Fruit fly (Drosophila melanogaster): ENCODE results near the gene betaTub85D.

betaTub85D gene

DNA sequence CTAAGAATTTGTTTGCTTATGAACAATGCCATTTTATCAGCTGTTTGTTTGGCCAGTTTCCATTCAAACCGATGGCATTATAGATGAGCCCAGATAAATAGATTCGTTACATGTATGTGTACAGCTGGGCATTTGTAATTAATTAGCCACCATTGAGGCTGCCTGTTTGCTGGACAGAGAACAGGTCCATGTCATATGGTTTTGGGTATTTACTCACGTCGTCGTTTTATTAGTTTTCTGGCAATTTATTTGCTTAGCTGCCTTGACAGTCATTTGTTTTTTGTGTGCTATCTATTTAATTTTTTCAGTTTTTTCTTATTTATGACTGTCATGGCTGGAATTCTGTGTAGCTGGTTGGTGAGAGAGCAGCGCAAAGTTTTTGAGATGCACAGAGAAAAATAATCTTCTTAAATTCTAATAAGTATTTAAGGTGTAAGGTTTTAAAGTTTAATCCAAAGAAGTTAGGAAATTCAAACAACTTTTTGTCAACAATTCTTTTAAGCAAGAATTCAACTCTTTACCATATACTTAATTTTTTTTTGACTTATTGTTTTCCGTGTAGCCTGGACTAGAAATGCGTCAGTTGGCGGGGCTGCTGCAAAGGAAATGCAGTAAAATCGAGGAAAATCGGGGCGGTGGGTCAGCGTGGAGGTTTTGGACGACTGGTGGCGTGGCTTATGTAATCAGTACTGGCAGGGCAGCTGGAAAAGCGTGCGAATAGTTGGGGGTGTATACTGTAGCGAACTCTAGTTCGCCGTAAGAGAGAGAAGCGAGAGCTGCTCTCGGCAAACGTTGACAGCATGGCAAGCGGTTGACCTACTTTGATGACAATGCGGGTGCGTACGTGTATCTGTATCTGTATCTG is 24.7 kb upstream of the betaTub85D start (continued):
- TF ChIP-seq Side (GFP tag; optimal IDR thresholded peaks at IDR 0.05) = peak; percentile 73
- peak; percentile 68 for TF ChIP-seq CG18764 (GFP tag; optimal IDR thresholded peaks at IDR 0.05)
- TF ChIP-seq cato (GFP tag; optimal IDR thresholded peaks at IDR 0.05; ENCODE audit: borderline replicate concordance) = peak; percentile 76
- TF ChIP-seq CG12769 (tag; optimal IDR thresholded peaks at IDR 0.05) = peak; percentile 56
- peak; percentile 83 for TF ChIP-seq run (tag; optimal IDR thresholded peaks at IDR 0.05)
- TF ChIP-seq ac (GFP tag; optimal IDR thresholded peaks at IDR 0.05) = no peak
- no peak for TF ChIP-seq unc-4 (GFP tag; IDR thresholded peaks at IDR 0.05; ENCODE audit: partially characterized antibody)
- TF ChIP-seq CG10366 (GFP tag; IDR thresholded peaks at IDR 0.05) = peak; percentile 84
- peak; percentile 88 for TF ChIP-seq CG11695 (GFP tag; IDR thresholded peaks at IDR 0.05)
- no peak for TF ChIP-seq vnd (GFP tag; IDR thresholded peaks at IDR 0.05; ENCODE audit: partially characterized antibody)
- peak; percentile 68 for TF ChIP-seq ara (GFP tag; IDR thresholded peaks at IDR 0.05)
- peak; percentile 61 for TF ChIP-seq CG10543 (GFP tag; optimal IDR thresholded peaks at IDR 0.05)
- TF ChIP-seq Hey (tag; optimal IDR thresholded peaks at IDR 0.05) = no peak
- TF ChIP-seq Oaz (GFP tag; IDR thresholded peaks at IDR 0.05) = peak; percentile 85
- peak; percentile 72 for TF ChIP-seq CG9437 (GFP tag; optimal IDR thresholded peaks at IDR 0.05)
- TF ChIP-seq Mrtf (GFP tag; IDR thresholded peaks at IDR 0.05) = peak; percentile 88; the same call in 2 of the 3 replicates
- peak; percentile 74; the same call in 2 of the 3 replicates for TF ChIP-seq CG11093 (GFP tag; IDR thresholded peaks at IDR 0.05)
- TF ChIP-seq CG31365 (tag; optimal IDR thresholded peaks at IDR 0.05) = no peak
- TF ChIP-seq CG4424 (GFP tag; optimal IDR thresholded peaks at IDR 0.05) = peak; percentile 86
- no peak for TF ChIP-seq Opbp (GFP tag; IDR thresholded peaks at IDR 0.05; ENCODE audit: partially characterized antibody)
- TF ChIP-seq sens (GFP tag) = peak; percentile 97
- TF ChIP-seq CG18262 (tag; optimal IDR thresholded peaks at IDR 0.05) = peak; percentile 85
- peak; percentile 53 for TF ChIP-seq onecut (GFP tag; IDR thresholded peaks at IDR 0.05)
- TF ChIP-seq CG8089 (GFP tag; optimal IDR thresholded peaks at IDR 0.05) = peak; percentile 69
- TF ChIP-seq kah (GFP tag; optimal IDR thresholded peaks at IDR 0.05) = peak; percentile 56
- TF ChIP-seq HLH4C (GFP tag; IDR thresholded peaks at IDR 0.05; ENCODE audit: partially characterized antibody) = no peak
- TF ChIP-seq D19B (GFP tag; optimal IDR thresholded peaks at IDR 0.05) = peak; percentile 60
- TF ChIP-seq fd3F (GFP tag; optimal IDR thresholded peaks at IDR 0.05) = peak; percentile 80
- peak; percentile 83 for TF ChIP-seq CG10979 (tag; optimal IDR thresholded peaks at IDR 0.05)
- peak; percentile 50 for TF ChIP-seq Spps (tag; optimal IDR thresholded peaks at IDR 0.05)
- TF ChIP-seq Med (GFP tag) = peak; percentile 94
- no peak for TF ChIP-seq ERR (GFP tag; optimal IDR thresholded peaks at IDR 0.05)
- TF ChIP-seq psq (GFP tag; optimal IDR thresholded peaks at IDR 0.05) = peak; percentile 51
- TF ChIP-seq Atf-2 (GFP tag; optimal IDR thresholded peaks at IDR 0.05) = peak; percentile 67
- peak; percentile 59; the same call in 1 of the 2 replicates for TF ChIP-seq Lim3 (GFP tag; IDR thresholded peaks at IDR 0.05)
- TF ChIP-seq zfh2 (GFP tag; optimal IDR thresholded peaks at IDR 0.05) = peak; percentile 49
- TF ChIP-seq Bdp1 (GFP tag; optimal IDR thresholded peaks at IDR 0.05) = peak; percentile 34
- TF ChIP-seq org-1 (GFP tag; optimal IDR thresholded peaks at IDR 0.05) = peak; percentile 67
- peak; percentile 84 for TF ChIP-seq CG3847 (GFP tag; IDR thresholded peaks at IDR 0.05)
- peak; percentile 74 for TF ChIP-seq Asciz (GFP tag; optimal IDR thresholded peaks at IDR 0.05)
- TF ChIP-seq corto (GFP tag; optimal IDR thresholded peaks at IDR 0.05) = no peak
- peak; percentile 72 for TF ChIP-seq trh (GFP tag; optimal IDR thresholded peaks at IDR 0.05)
- peak; percentile 90 for TF ChIP-seq row (GFP tag; IDR thresholded peaks at IDR 0.05)
- TF ChIP-seq fd102C (GFP tag; optimal IDR thresholded peaks at IDR 0.05) = no peak
- no peak for TF ChIP-seq CG1832 (GFP tag; optimal IDR thresholded peaks at IDR 0.05)
- TF ChIP-seq chinmo (GFP tag; IDR thresholded peaks at IDR 0.05; ENCODE audit: partially characterized antibody) = peak; percentile 24; the same call in 2 of the 4 replicates
- peak; percentile 60 for TF ChIP-seq Adf1 (GFP tag; IDR thresholded peaks at IDR 0.05)
- TF ChIP-seq otp (GFP tag; IDR thresholded peaks at IDR 0.05) = peak; percentile 80
- peak; percentile 88 for TF ChIP-seq CG17361 (GFP tag; IDR thresholded peaks at IDR 0.05)

Data from whole organism, embryonic.